Worm (Caenorhabditis elegans): ENCODE measurements around the gene kgb-1.

kgb-1 gene

DNA sequence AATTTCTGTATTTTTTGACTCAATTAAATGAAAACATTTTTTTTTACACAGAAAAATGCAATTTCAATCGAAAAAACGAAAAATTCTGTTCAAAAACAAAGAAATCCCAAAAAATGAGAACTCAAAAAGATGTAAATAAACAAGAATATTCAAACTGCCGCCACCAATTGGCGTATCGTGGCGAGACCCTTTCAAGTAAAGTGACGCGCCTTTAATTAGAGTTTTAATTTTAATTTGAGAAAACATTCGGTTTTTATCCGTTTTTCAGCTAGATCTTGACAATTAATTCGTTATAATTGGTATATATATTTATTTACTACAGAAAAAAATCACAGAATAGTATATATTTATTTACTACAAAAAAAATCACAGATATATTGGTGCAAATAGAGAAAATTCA is 30.2 kb downstream of the kgb-1 start (continued):
- TF ChIP-seq ama-1 (optimal IDR thresholded peaks at IDR 0.05) = no peak
- no peak for TF ChIP-seq ama-1 (GFP tag; optimal IDR thresholded peaks at IDR 0.05)
- TF ChIP-seq nhr-80 (tag; optimal IDR thresholded peaks at IDR 0.05) = no peak
- no peak for TF ChIP-seq Y53F4B.3 (GFP tag; IDR thresholded peaks at IDR 0.05)
- no peak for TF ChIP-seq F22D6.2 (tag; optimal IDR thresholded peaks at IDR 0.05)
- no peak for TF ChIP-seq lag-1 (GFP tag; IDR thresholded peaks at IDR 0.05)
- TF ChIP-seq F10E7.11 (tag; optimal IDR thresholded peaks at IDR 0.05) = no peak
- TF ChIP-seq ets-4 (GFP tag; optimal IDR thresholded peaks at IDR 0.05) = no peak
- TF ChIP-seq F57A8.1 (GFP tag; optimal IDR thresholded peaks at IDR 0.05) = no peak
- no peak for TF ChIP-seq F55B11.4 (tag; optimal IDR thresholded peaks at IDR 0.05; ENCODE audit: borderline replicate concordance, insufficient read depth)
- TF ChIP-seq Y95B8A.8 (GFP tag; IDR thresholded peaks at IDR 0.05) = no peak
- no peak for TF ChIP-seq tbx-9 (tag; optimal IDR thresholded peaks at IDR 0.05; ENCODE audit: borderline replicate concordance)
- TF ChIP-seq ceh-40 (GFP tag; IDR thresholded peaks at IDR 0.05) = no peak
- no peak for TF ChIP-seq nhr-179 (tag; optimal IDR thresholded peaks at IDR 0.05)
- no peak for TF ChIP-seq C17E4.6 (GFP tag; IDR thresholded peaks at IDR 0.05)
- no peak for TF ChIP-seq gei-17 (GFP tag; optimal IDR thresholded peaks at IDR 0.05)
- no peak for TF ChIP-seq let-526 (GFP tag; IDR thresholded peaks at IDR 0.05)
- no peak for TF ChIP-seq him-1 (tag; optimal IDR thresholded peaks at IDR 0.05)
- TF ChIP-seq lir-1 (GFP tag; conservative IDR thresholded peaks at IDR 0.05) = no peak
- no peak for TF ChIP-seq rpc-1 (optimal IDR thresholded peaks at IDR 0.05)
- no peak for TF ChIP-seq rpc-1 (tag; optimal IDR thresholded peaks at IDR 0.05)
- peak; percentile 15; the same call in 1 of the 2 replicates for TF ChIP-seq mcd-1 (GFP tag; IDR thresholded peaks at IDR 0.05)
- TF ChIP-seq dpff-1 (tag; optimal IDR thresholded peaks at IDR 0.05) = no peak
- TF ChIP-seq aptf-3 (GFP tag; IDR thresholded peaks at IDR 0.05) = no peak
- TF ChIP-seq xnd-1 (tag; optimal IDR thresholded peaks at IDR 0.05) = no peak
- TF ChIP-seq madf-6 (GFP tag; IDR thresholded peaks at IDR 0.05) = peak; percentile 67
- no peak for TF ChIP-seq nfya-2 (GFP tag; IDR thresholded peaks at IDR 0.05)
- no peak for TF ChIP-seq nfya-1 (tag; optimal IDR thresholded peaks at IDR 0.05; ENCODE audit: borderline replicate concordance, insufficient read depth)
- TF ChIP-seq ceh-58 (GFP tag; IDR thresholded peaks at IDR 0.05) = no peak
- no peak for TF ChIP-seq sptf-2 (GFP tag; optimal IDR thresholded peaks at IDR 0.05)
- no peak for TF ChIP-seq sdz-38 (tag; optimal IDR thresholded peaks at IDR 0.05)
- TF ChIP-seq cebp-2 (GFP tag; IDR thresholded peaks at IDR 0.05) = no peak
- no peak for TF ChIP-seq attf-5 (GFP tag; optimal IDR thresholded peaks at IDR 0.05)
- no peak for TF ChIP-seq hrde-1 (tag; optimal IDR thresholded peaks at IDR 0.05; ENCODE audit: borderline replicate concordance)
- no peak for TF ChIP-seq hmg-1.2 (GFP tag; IDR thresholded peaks at IDR 0.05)
- TF ChIP-seq tlf-1 (GFP tag; optimal IDR thresholded peaks at IDR 0.05) = no peak
- no peak for TF ChIP-seq hmg-20 (GFP tag; IDR thresholded peaks at IDR 0.05)
- TF ChIP-seq F52B5.7 (tag; optimal IDR thresholded peaks at IDR 0.05) = no peak
- TF ChIP-seq somi-1 (GFP tag; optimal IDR thresholded peaks at IDR 0.05) = no peak
- TF ChIP-seq dox-1 (GFP tag; IDR thresholded peaks at IDR 0.05) = peak; percentile 53; the same call in 1 of the 2 replicates
- no peak for TF ChIP-seq repo-1 (tag; optimal IDR thresholded peaks at IDR 0.05)
- no peak for TF ChIP-seq hlh-26 (GFP tag; conservative IDR thresholded peaks at IDR 0.05)
- TF ChIP-seq ceh-27 (GFP tag; optimal IDR thresholded peaks at IDR 0.05) = no peak
- no peak for TF ChIP-seq B0261.1 (tag; optimal IDR thresholded peaks at IDR 0.05)
- peak; percentile 65 for TF ChIP-seq lsl-1 (GFP tag; optimal IDR thresholded peaks at IDR 0.05)
- no peak for TF ChIP-seq lin-26 (GFP tag; IDR thresholded peaks at IDR 0.05)
- TF ChIP-seq dpl-1 (GFP tag; optimal IDR thresholded peaks at IDR 0.05) = peak; percentile 53
- no peak for TF ChIP-seq cebp-1 (GFP tag; IDR thresholded peaks at IDR 0.05)
- TF ChIP-seq cebp-1 (tag; optimal IDR thresholded peaks at IDR 0.05) = no peak
- no peak for TF ChIP-seq T26A5.8 (tag; optimal IDR thresholded peaks at IDR 0.05)
- TF ChIP-seq ccch-3 (GFP tag; optimal IDR thresholded peaks at IDR 0.05) = no peak
- peak; percentile 91 for TF ChIP-seq efl-1 (GFP tag; optimal IDR thresholded peaks at IDR 0.05)

Measured in whole organism, young adult.